Worm (Caenorhabditis elegans): Measurements from ENCODE around the gene abu-8.
A peak's percentile ranks its signal among the peaks of the same experiment; 100 is the strongest.

Gene abu-8

ce11 chrV:5213674-5214073 is 19.3 kb upstream of the abu-8 start:
- no peak for TF ChIP-seq T26A8.4 (GFP tag; IDR thresholded peaks at IDR 0.05)
- no peak for TF ChIP-seq madf-5 (GFP tag; IDR thresholded peaks at IDR 0.05)
- no peak for TF ChIP-seq Y5F2A.4 (GFP tag; optimal IDR thresholded peaks at IDR 0.05)
- TF ChIP-seq nhr-25 (tag; optimal IDR thresholded peaks at IDR 0.05; ENCODE audit: borderline replicate concordance, insufficient read depth), result no peak
- TF ChIP-seq lir-3 (tag; optimal IDR thresholded peaks at IDR 0.05), result no peak

- no peak for TF ChIP-seq snpc-1.2 (GFP tag; IDR thresholded peaks at IDR 0.05)
- peak; percentile 95 for TF ChIP-seq dpl-1 (GFP tag; optimal IDR thresholded peaks at IDR 0.05)
- peak; percentile 2 for TF ChIP-seq nhr-77 (tag; optimal IDR thresholded peaks at IDR 0.05)
- no peak for TF ChIP-seq saeg-2 (GFP tag; IDR thresholded peaks at IDR 0.05)
- TF ChIP-seq vab-7 (GFP tag; IDR thresholded peaks at IDR 0.05), result no peak
- TF ChIP-seq D1046.2 (GFP tag; IDR thresholded peaks at IDR 0.05), result no peak
- TF ChIP-seq nhr-10 (tag; optimal IDR thresholded peaks at IDR 0.05), result no peak
- TF ChIP-seq ceh-32 (tag; optimal IDR thresholded peaks at IDR 0.05; ENCODE audit: poor library complexity), result no peak
- no peak for TF ChIP-seq fos-1 (tag; optimal IDR thresholded peaks at IDR 0.05)
- TF ChIP-seq rbr-2 (tag; optimal IDR thresholded peaks at IDR 0.05), result peak; percentile 6
- TF ChIP-seq lin-38 (GFP tag; IDR thresholded peaks at IDR 0.05), result peak; percentile 96
- no peak for TF ChIP-seq fkh-10 (GFP tag; optimal IDR thresholded peaks at IDR 0.05)
- peak; percentile 45; the same call in 1 of the 2 replicates for TF ChIP-seq hmg-1.1 (GFP tag; IDR thresholded peaks at IDR 0.05)
- peak; percentile 36 for TF ChIP-seq hlh-30 (tag; optimal IDR thresholded peaks at IDR 0.05; ENCODE audit: insufficient read depth)
- TF ChIP-seq mep-1 (tag; optimal IDR thresholded peaks at IDR 0.05), result peak; percentile 14
- TF ChIP-seq jun-1 (tag; optimal IDR thresholded peaks at IDR 0.05), result no peak
- no peak for TF ChIP-seq lin-39 (tag; optimal IDR thresholded peaks at IDR 0.05)
- no peak for TF ChIP-seq mes-2 (tag; optimal IDR thresholded peaks at IDR 0.05; ENCODE audit: poor library complexity, severe bottlenecking)
- TF ChIP-seq nhr-237 (tag; optimal IDR thresholded peaks at IDR 0.05), result no peak
- TF ChIP-seq daf-16 (GFP tag; optimal IDR thresholded peaks at IDR 0.05), result peak in 1 of 2 experiments; percentile 79
- no peak for TF ChIP-seq daf-16 (tag; optimal IDR thresholded peaks at IDR 0.05)
- peak; percentile 25 for TF ChIP-seq nhr-28 (tag; optimal IDR thresholded peaks at IDR 0.05)
- peak; percentile 3 for TF ChIP-seq nhr-6 (tag; optimal IDR thresholded peaks at IDR 0.05)
- TF ChIP-seq aha-1 (tag), result peak; percentile 88
- no peak for TF ChIP-seq ceh-20 (GFP tag; IDR thresholded peaks at IDR 0.05)
- TF ChIP-seq zfp-2 (tag; optimal IDR thresholded peaks at IDR 0.05), result no peak
- TF ChIP-seq gei-8 (GFP tag; optimal IDR thresholded peaks at IDR 0.05), result no peak
- TF ChIP-seq lir-3 (tag; optimal IDR thresholded peaks at IDR 0.05), result no peak
- TF ChIP-seq unc-39 (tag; optimal IDR thresholded peaks at IDR 0.05), result no peak
- no peak for TF ChIP-seq dmd-9 (GFP tag; IDR thresholded peaks at IDR 0.05)
- peak in 1 of 2 experiments; percentile 71 for TF ChIP-seq lsy-2 (tag; optimal IDR thresholded peaks at IDR 0.05)
Observed at ce11 chrV:5204127-5204526, 9.7 kb upstream of the abu-8 start, which contains the start of gene ttc-37. Gene ttc-37, plus strand, starts transcription at chrV:5204475.

- TF ChIP-seq zip-11 (GFP tag; IDR thresholded peaks at IDR 0.05) (no peak), unc-130 (GFP tag; optimal IDR thresholded peaks at IDR 0.05) (no peak), hlh-11 (tag; optimal IDR thresholded peaks at IDR 0.05) (no peak), lin-13 (GFP tag; optimal IDR thresholded peaks at IDR 0.05) (no peak), T26A8.4 (GFP tag; IDR thresholded peaks at IDR 0.05) (no peak), set-16 (GFP tag; IDR thresholded peaks at IDR 0.05) (no peak), zip-2 (tag; optimal IDR thresholded peaks at IDR 0.05) (no peak), spr-3 (GFP tag; optimal IDR thresholded peaks at IDR 0.05) (no peak), zag-1 (tag; optimal IDR thresholded peaks at IDR 0.05) (no peak), nhr-28 (tag; optimal IDR thresholded peaks at IDR 0.05) (no peak), snpc-4 (tag; optimal IDR thresholded peaks at IDR 0.05) (no peak)
Observed at ce11 chrV:5203643-5204042, 9.2 kb upstream of the abu-8 start.
